Fruit fly (Drosophila melanogaster) whole organism, embryonic: ENCODE results near the gene tomb.

ENCODE experiments used
- CG3847 ChIP-seq: fragments of 200-800 bp; sonication (Bioruptor generic); IDR thresholded peaks from 2 replicates; pipeline ENCODE4 v1.3.6; 2022; ENCODE audit warnings: missing biosample characterization, missing genetic modification characterization
- bab2 ChIP-seq: fragments of 200-800 bp; sonication (Bioruptor generic); optimal IDR thresholded peaks from 2 replicates; lab custom pipeline; 2016; ENCODE audit warnings: missing biosample characterization, missing genetic modification characterization
- chinmo ChIP-seq: fragments of 200-800 bp; sonication (Bioruptor generic); IDR thresholded peaks from 4 replicates; pipeline ENCODE4 v1.3.6; 2022; ENCODE audit warnings: missing biosample characterization, missing genetic modification characterization; ENCODE audit not compliant: partially characterized antibody
- toy ChIP-seq: fragments of 200-800 bp; sonication (Bioruptor generic); IDR thresholded peaks from 2 replicates; pipeline ENCODE4 v1.3.6; 2022; ENCODE audit warnings: missing biosample characterization, missing genetic modification characterization

DNA sequence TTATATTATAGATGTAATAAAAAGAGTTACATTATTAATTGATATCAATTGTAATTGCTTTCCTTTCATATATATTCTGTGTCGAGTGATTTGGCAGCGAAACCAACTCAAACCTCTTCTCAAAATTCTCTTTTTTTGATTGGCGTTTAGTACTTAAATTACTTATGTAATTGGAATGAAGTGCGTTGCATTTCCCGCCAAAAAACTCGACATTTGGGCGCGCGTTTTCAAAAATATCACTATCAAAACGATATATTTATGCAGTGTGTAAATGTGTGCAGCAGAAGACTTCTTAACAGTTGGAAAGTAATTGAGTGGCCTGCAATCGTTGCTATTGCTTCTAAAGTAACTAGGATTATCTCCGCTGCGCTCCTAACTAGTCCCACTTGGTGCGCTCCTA lies 505 bp upstream of the tomb start:
- TF ChIP-seq chinmo (GFP tag; lab: Robert Waterston, UW), result no peak
- TF ChIP-seq CG3847, result no peak
- no peak for TF ChIP-seq toy
- no peak for TF ChIP-seq bab2
